Fruit fly (Drosophila melanogaster): ENCODE measurements around the gene CG43317.

Gene CG43317

DNA sequence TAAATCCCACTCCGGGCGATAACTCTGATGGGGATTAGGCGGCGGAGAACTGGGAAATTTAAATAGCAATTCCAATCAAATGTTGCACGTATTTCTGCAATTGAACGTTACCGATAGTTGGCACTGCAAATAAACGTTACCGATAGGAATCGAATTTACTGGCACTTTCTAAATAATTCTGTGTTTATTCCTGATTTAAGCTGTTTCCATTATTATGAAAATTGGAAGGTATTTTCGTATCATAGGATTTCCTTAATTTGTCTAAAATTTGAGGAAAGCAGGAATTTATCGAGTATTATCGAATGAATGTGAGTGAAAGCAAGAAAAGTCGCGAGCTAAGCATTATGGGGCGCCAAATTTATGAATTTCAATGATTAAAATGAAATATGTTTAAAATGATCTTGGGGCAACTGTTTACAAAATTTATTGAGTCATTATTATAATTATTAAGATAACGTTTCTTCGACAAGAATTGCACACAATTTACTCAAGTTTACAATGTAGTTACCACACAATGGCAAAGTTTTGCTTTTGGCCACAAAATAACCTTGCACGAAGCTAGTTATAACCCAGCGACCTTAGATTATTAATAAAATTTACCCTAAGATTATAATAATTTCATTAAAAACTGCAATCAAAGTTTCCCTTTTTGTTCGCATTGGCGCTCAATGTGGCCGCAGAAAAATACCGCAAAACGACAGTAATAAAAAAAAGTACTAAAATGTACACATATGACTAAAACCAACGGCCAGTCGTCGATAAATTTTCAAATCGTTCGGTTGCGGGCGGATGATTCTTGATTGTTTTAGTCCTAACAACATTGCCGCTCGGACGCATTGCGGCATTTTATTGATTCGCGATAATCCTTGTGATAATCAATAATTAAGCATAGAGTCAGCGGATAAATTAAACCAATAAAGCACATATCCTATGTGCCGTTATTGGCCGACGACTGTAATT lies 30.4 kb downstream of the CG43317 start, which contains the start of gene alpha-Man-IIb (continued):
- TF ChIP-seq CG13296 (GFP tag; optimal IDR thresholded peaks at IDR 0.05) = no peak
- TF ChIP-seq pita (GFP tag; optimal IDR thresholded peaks at IDR 0.05) = no peak
- TF ChIP-seq D (optimal IDR thresholded peaks at IDR 0.05) = no peak
- TF ChIP-seq D (GFP tag; optimal IDR thresholded peaks at IDR 0.05) = no peak
- no peak for TF ChIP-seq CG1647 (GFP tag; optimal IDR thresholded peaks at IDR 0.05)
- TF ChIP-seq gem (tag; optimal IDR thresholded peaks at IDR 0.05) = no peak
- TF ChIP-seq CG3847 (GFP tag; IDR thresholded peaks at IDR 0.05) = no peak
- no peak for TF ChIP-seq CG15479 (GFP tag; optimal IDR thresholded peaks at IDR 0.05)
- TF ChIP-seq lilli (GFP tag; optimal IDR thresholded peaks at IDR 0.05) = no peak
- TF ChIP-seq sc (optimal IDR thresholded peaks at IDR 0.05) = no peak
- TF ChIP-seq sc (GFP tag; optimal IDR thresholded peaks at IDR 0.05) = no peak
- no peak for TF ChIP-seq CG12071 (GFP tag; optimal IDR thresholded peaks at IDR 0.05)
- TF ChIP-seq Lpt (GFP tag; optimal IDR thresholded peaks at IDR 0.05) = no peak
- peak; percentile 23 for TF ChIP-seq CG17359 (tag; optimal IDR thresholded peaks at IDR 0.05)
- TF ChIP-seq MESR4 (GFP tag; optimal IDR thresholded peaks at IDR 0.05) = peak; percentile 27
- peak; percentile 9 for TF ChIP-seq Hsf (GFP tag; optimal IDR thresholded peaks at IDR 0.05)
- TF ChIP-seq nau (GFP tag; optimal IDR thresholded peaks at IDR 0.05) = no peak
- TF ChIP-seq CG8290 (GFP tag; optimal IDR thresholded peaks at IDR 0.05) = no peak
- no peak for TF ChIP-seq CG8290 (tag; optimal IDR thresholded peaks at IDR 0.05)
- TF ChIP-seq CG7745 (tag; optimal IDR thresholded peaks at IDR 0.05) = no peak
- TF ChIP-seq emc (GFP tag; optimal IDR thresholded peaks at IDR 0.05) = no peak
- peak; percentile 20 for TF ChIP-seq CG4820 (GFP tag; optimal IDR thresholded peaks at IDR 0.05)
- peak; percentile 4 for TF ChIP-seq CG18476 (GFP tag; optimal IDR thresholded peaks at IDR 0.05)
- no peak; the same call in 1 of the 3 replicates for TF ChIP-seq ci (GFP tag; IDR thresholded peaks at IDR 0.05)
- TF ChIP-seq CG12744 (GFP tag; optimal IDR thresholded peaks at IDR 0.05) = no peak
- no peak for TF ChIP-seq eve (GFP tag; optimal IDR thresholded peaks at IDR 0.05)
- no peak for TF ChIP-seq yki (optimal IDR thresholded peaks at IDR 0.05)
- TF ChIP-seq CG14965 (GFP tag; optimal IDR thresholded peaks at IDR 0.05; ENCODE audit: borderline replicate concordance) = no peak
- no peak for TF ChIP-seq CG12769 (tag; optimal IDR thresholded peaks at IDR 0.05)
- TF ChIP-seq bsh (GFP tag; optimal IDR thresholded peaks at IDR 0.05) = peak; percentile 4 to 33
- TF ChIP-seq odd (GFP tag; optimal IDR thresholded peaks at IDR 0.05) = no peak
- TF ChIP-seq Dfd (GFP tag; optimal IDR thresholded peaks at IDR 0.05) = no peak
- peak; percentile 4 for TF ChIP-seq YL-1 (GFP tag; optimal IDR thresholded peaks at IDR 0.05)
- TF ChIP-seq Six4 (GFP tag; optimal IDR thresholded peaks at IDR 0.05) = no peak
- peak; percentile 88 for TF ChIP-seq Med (GFP tag)
- no peak for TF ChIP-seq CG6689 (GFP tag; IDR thresholded peaks at IDR 0.05)
- peak; percentile 12 for TF ChIP-seq CG33557 (GFP tag; optimal IDR thresholded peaks at IDR 0.05)
- no peak for TF ChIP-seq CG18011 (GFP tag; optimal IDR thresholded peaks at IDR 0.05)
- TF ChIP-seq CG43689 (GFP tag; IDR thresholded peaks at IDR 0.05) = no peak
- TF ChIP-seq CG1602 (GFP tag; optimal IDR thresholded peaks at IDR 0.05) = no peak
- no peak for TF ChIP-seq CG12155 (GFP tag; optimal IDR thresholded peaks at IDR 0.05)
- TF ChIP-seq Myb (GFP tag; optimal IDR thresholded peaks at IDR 0.05) = peak; percentile 59
- TF ChIP-seq onecut (GFP tag; IDR thresholded peaks at IDR 0.05) = peak; percentile 92
- TF ChIP-seq slou (GFP tag; optimal IDR thresholded peaks at IDR 0.05) = no peak
- no peak for TF ChIP-seq Trl (optimal IDR thresholded peaks at IDR 0.05)
- TF ChIP-seq Trl (GFP tag; optimal IDR thresholded peaks at IDR 0.05) = no peak
- TF ChIP-seq zfh1 (GFP tag; IDR thresholded peaks at IDR 0.05) = peak; percentile 55; the same call in 1 of the 3 replicates
- TF ChIP-seq Dll (GFP tag; IDR thresholded peaks at IDR 0.05; ENCODE audit: partially characterized antibody) = peak; percentile 92
- no peak for TF ChIP-seq CG10274 (GFP tag; optimal IDR thresholded peaks at IDR 0.05)
- no peak for TF ChIP-seq ap (GFP tag; IDR thresholded peaks at IDR 0.05)
- TF ChIP-seq CG4282 (GFP tag; optimal IDR thresholded peaks at IDR 0.05) = no peak

Data from whole organism, embryonic.